Fruit fly (Drosophila melanogaster): ENCODE results near the gene CG18304.
A peak's percentile ranks its signal among the peaks of the same experiment; 100 is the strongest.

Gene CG18304

DNA sequence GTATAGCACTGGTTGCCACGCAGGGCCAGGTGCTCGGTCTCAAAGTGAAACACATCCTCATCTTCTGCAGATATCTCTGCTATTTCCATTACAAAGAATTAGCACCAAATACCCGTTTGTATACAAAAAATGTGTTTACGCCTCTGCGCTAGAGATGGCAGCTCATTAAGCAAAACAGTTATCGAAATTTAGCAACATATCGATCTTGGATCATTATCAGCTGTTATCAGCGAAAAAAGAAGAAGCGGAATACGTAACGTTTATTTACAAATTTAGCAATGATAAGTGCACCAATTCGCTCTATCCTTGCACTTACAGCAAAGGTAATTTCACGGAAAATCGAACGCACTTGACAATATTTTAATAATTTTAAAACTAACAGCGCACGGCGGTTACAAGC is 17.6 kb upstream of the CG18304 start, which contains the start of the genes Atac1 and Hmgcl:
Gene Atac1, minus strand, starts transcription at position 164 of the 400 bp plus-strand sequence.
Gene Hmgcl, plus strand, starts transcription at position 213 of the 400 bp plus-strand sequence.
- TF ChIP-seq vri (GFP tag; optimal IDR thresholded peaks at IDR 0.05) (peak; percentile 93), topi (GFP tag; optimal IDR thresholded peaks at IDR 0.05) (no peak)

DNA sequence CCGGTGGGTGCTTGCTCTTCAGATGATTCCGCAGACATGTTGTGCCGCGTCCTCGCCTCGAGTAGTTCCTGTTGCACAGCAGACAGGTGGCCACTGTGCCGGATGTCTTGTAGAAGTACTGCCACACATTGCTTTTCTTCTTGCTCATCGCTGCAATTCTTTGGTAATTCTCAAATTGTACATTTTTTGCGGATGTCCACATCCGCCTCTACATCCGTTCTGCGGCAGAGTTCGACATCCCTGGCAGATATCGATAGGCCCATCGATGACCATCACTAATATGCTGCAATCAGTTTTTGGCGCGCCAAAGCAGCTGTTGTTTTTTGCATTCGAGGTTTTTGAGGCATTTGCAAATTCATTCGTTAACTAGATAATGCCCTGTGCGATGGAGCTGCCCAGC is 14.1 kb upstream of the CG18304 start, which contains the start of the genes CG13775 and CG3430:
Gene CG13775, minus strand, starts transcription at position 226 of the 400 bp plus-strand sequence.
Gene CG3430, plus strand, starts transcription at position 284 of the 400 bp plus-strand sequence.
- TF ChIP-seq CG31627 (GFP tag; optimal IDR thresholded peaks at IDR 0.05) (peak; percentile 22), vri (GFP tag; optimal IDR thresholded peaks at IDR 0.05) (peak; percentile 59), lz (GFP tag; optimal IDR thresholded peaks at IDR 0.05) (no peak), esn (GFP tag; optimal IDR thresholded peaks at IDR 0.05) (peak; percentile 45), CG4318 (GFP tag; optimal IDR thresholded peaks at IDR 0.05) (no peak), ss (GFP tag; optimal IDR thresholded peaks at IDR 0.05) (no peak), CG6854 (GFP tag; optimal IDR thresholded peaks at IDR 0.05) (peak; percentile 35)

DNA sequence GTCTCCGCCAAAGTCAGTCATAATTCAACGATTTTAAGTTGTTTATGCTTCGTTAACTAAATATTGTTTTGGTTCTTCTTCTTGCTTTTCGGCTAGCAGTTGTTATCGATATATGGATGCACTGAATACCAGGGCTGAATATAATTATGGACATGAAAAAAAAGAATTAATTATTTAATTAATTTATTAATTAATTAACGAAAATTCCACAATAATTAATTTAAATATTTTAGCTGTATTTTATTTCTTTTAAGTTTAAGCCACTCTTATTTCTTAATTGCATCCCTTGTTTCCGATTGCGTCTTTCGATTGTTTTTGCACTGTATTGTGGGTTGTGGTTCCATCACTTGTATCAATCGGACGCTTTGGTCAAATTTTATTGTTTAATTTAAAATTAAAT is 7.5 kb upstream of the CG18304 start, which contains the start of the genes Gas41 and SA1:
Gene Gas41, minus strand, starts transcription at position 112 of the 400 bp plus-strand sequence.
Gene SA1, plus strand, starts transcription at position 326 of the 400 bp plus-strand sequence.
- no peak for TF ChIP-seq Eip75B (GFP tag; optimal IDR thresholded peaks at IDR 0.05)
- peak; percentile 29 for TF ChIP-seq CG31627 (GFP tag; optimal IDR thresholded peaks at IDR 0.05)
- TF ChIP-seq CG10631 (GFP tag; optimal IDR thresholded peaks at IDR 0.05): peak; percentile 89
- TF ChIP-seq CG6792 (GFP tag; optimal IDR thresholded peaks at IDR 0.05): peak; percentile 27
- no peak for TF ChIP-seq CG16779 (tag; optimal IDR thresholded peaks at IDR 0.05)
- TF ChIP-seq Hr39 (GFP tag; optimal IDR thresholded peaks at IDR 0.05): no peak
- peak; percentile 75 for TF ChIP-seq CG15336 (GFP tag; IDR thresholded peaks at IDR 0.05)
- TF ChIP-seq Sox14 (GFP tag; optimal IDR thresholded peaks at IDR 0.05): no peak
- TF ChIP-seq CG3032 (tag; optimal IDR thresholded peaks at IDR 0.05): peak; percentile 90
- no peak for TF ChIP-seq vri (GFP tag; optimal IDR thresholded peaks at IDR 0.05)
- no peak for TF ChIP-seq cyc (GFP tag; optimal IDR thresholded peaks at IDR 0.05)
- TF ChIP-seq net (GFP tag; optimal IDR thresholded peaks at IDR 0.05): no peak
- no peak for TF ChIP-seq CG6808 (GFP tag; optimal IDR thresholded peaks at IDR 0.05)
- no peak for TF ChIP-seq Smox (GFP tag; optimal IDR thresholded peaks at IDR 0.05)
- peak; percentile 81 for TF ChIP-seq CG8119 (GFP tag; IDR thresholded peaks at IDR 0.05)
- TF ChIP-seq lz (GFP tag; optimal IDR thresholded peaks at IDR 0.05): peak; percentile 78
- TF ChIP-seq salr (GFP tag; optimal IDR thresholded peaks at IDR 0.05): peak in 1 of 2 experiments; percentile 13
- TF ChIP-seq CG11762 (GFP tag; optimal IDR thresholded peaks at IDR 0.05; ENCODE audit: insufficient read depth): peak; percentile 29
- TF ChIP-seq Eip93F (GFP tag; optimal IDR thresholded peaks at IDR 0.05): peak; percentile 65
- no peak for TF ChIP-seq spab (GFP tag; optimal IDR thresholded peaks at IDR 0.05)
- peak; percentile 57 for TF ChIP-seq fd59A (GFP tag; optimal IDR thresholded peaks at IDR 0.05)
- TF ChIP-seq CG1621 (tag; optimal IDR thresholded peaks at IDR 0.05): peak; percentile 32
- TF ChIP-seq CG6276 (GFP tag; optimal IDR thresholded peaks at IDR 0.05): no peak
- TF ChIP-seq CG7368 (GFP tag; optimal IDR thresholded peaks at IDR 0.05): no peak
- no peak for TF ChIP-seq Blimp-1 (GFP tag; optimal IDR thresholded peaks at IDR 0.05)
- TF ChIP-seq pdm3 (GFP tag; optimal IDR thresholded peaks at IDR 0.05): no peak
- peak; percentile 87 for TF ChIP-seq esn (GFP tag; optimal IDR thresholded peaks at IDR 0.05)
- TF ChIP-seq achi (GFP tag; optimal IDR thresholded peaks at IDR 0.05): no peak
- no peak for TF ChIP-seq CG11902 (GFP tag; optimal IDR thresholded peaks at IDR 0.05)
- peak; percentile 41 for TF ChIP-seq Sox15 (GFP tag; optimal IDR thresholded peaks at IDR 0.05)
- TF ChIP-seq OdsH (GFP tag; optimal IDR thresholded peaks at IDR 0.05): peak; percentile 92
- TF ChIP-seq eg (GFP tag; IDR thresholded peaks at IDR 0.05): peak; percentile 80; the same call in 2 of the 3 replicates
- no peak for TF ChIP-seq fkh (GFP tag; optimal IDR thresholded peaks at IDR 0.05)
- TF ChIP-seq svp (GFP tag): no peak
- TF ChIP-seq CG11294 (GFP tag; IDR thresholded peaks at IDR 0.05): peak; percentile 69; the same call in 1 of the 2 replicates
- no peak for TF ChIP-seq Ets21C (GFP tag; optimal IDR thresholded peaks at IDR 0.05)
- TF ChIP-seq Gug (GFP tag; IDR thresholded peaks at IDR 0.05): peak; percentile 80
- no peak for TF ChIP-seq Sox102F (GFP tag; optimal IDR thresholded peaks at IDR 0.05)
- TF ChIP-seq CG8319 (GFP tag; optimal IDR thresholded peaks at IDR 0.05): no peak

Data from whole organism, prepupa.